Worm (Caenorhabditis elegans): ENCODE results near the gene F54C8.1.

F54C8.1 gene

ce11 chrIII:9489798-9490197 is 50.3 kb downstream of the F54C8.1 start:
- TF ChIP-seq snpc-1.1 (tag; optimal IDR thresholded peaks at IDR 0.05; ENCODE audit: insufficient read depth) (no peak), efl-1 (GFP tag; optimal IDR thresholded peaks at IDR 0.05) (no peak), ceh-58 (GFP tag; IDR thresholded peaks at IDR 0.05) (no peak), Y79H2A.3 (GFP tag; conservative IDR thresholded peaks at IDR 0.05) (no peak)
